Fruit fly (Drosophila melanogaster) whole organism, embryonic: ENCODE data around the gene Tti1.

ENCODE experiments used
- Asciz ChIP-seq: fragments of 200-800 bp; sonication (Bioruptor generic); optimal IDR thresholded peaks from 2 replicates; lab custom pipeline; 2017; ENCODE audit warnings: missing biosample characterization, mild to moderate bottlenecking, missing genetic modification characterization, missing genetic modification reagents
- BtbVII ChIP-seq: fragments of 200-800 bp; sonication (Bioruptor generic); optimal IDR thresholded peaks from 3 replicates; lab custom pipeline; 2017; ENCODE audit warnings: missing biosample characterization, mild to moderate bottlenecking, missing genetic modification characterization
- CG11504 ChIP-seq: fragments of 200-800 bp; sonication (Bioruptor generic); optimal IDR thresholded peaks from 3 replicates; lab custom pipeline; 2019; ENCODE audit warnings: missing biosample characterization, mild to moderate bottlenecking, missing genetic modification characterization, moderate library complexity
- CG11560 ChIP-seq: fragments of 200-800 bp; sonication (Bioruptor generic); IDR thresholded peaks from 3 replicates; pipeline ENCODE4 v1.3.6; 2022; ENCODE audit warnings: missing biosample characterization, missing genetic modification characterization
- CG11695 ChIP-seq: fragments of 200-800 bp; sonication (Bioruptor generic); IDR thresholded peaks from 3 replicates; pipeline ENCODE4 v1.3.6; 2022; ENCODE audit warnings: missing biosample characterization, missing genetic modification characterization
- CG12236 ChIP-seq: fragments of 200-800 bp; sonication (Bioruptor generic); optimal IDR thresholded peaks from 2 replicates; lab custom pipeline; 2016; ENCODE audit warnings: missing biosample characterization, missing genetic modification characterization
- CG1233 ChIP-seq: fragments of 200-800 bp; sonication (Bioruptor generic); optimal IDR thresholded peaks from 4 replicates; lab custom pipeline; 2018; ENCODE audit warnings: missing biosample characterization, mild to moderate bottlenecking, missing genetic modification characterization
- CG1647 ChIP-seq: fragments of 200-800 bp; sonication (Bioruptor generic); optimal IDR thresholded peaks from 3 replicates; lab custom pipeline; 2016; ENCODE audit warnings: missing biosample characterization, missing genetic modification characterization
- CG17361 ChIP-seq: fragments of 200-800 bp; sonication (Bioruptor generic); IDR thresholded peaks from 3 replicates; pipeline ENCODE4 v1.3.6; 2022; ENCODE audit warnings: missing biosample characterization, missing genetic modification characterization
- CG17385 ChIP-seq: fragments of 200-800 bp; sonication (Bioruptor generic); optimal IDR thresholded peaks from 3 replicates; lab custom pipeline; 2018; ENCODE audit warnings: missing biosample characterization, mild to moderate bottlenecking, missing genetic modification characterization
- CG17612 ChIP-seq: fragments of 200-800 bp; sonication (Bioruptor generic); IDR thresholded peaks from 2 replicates; pipeline ENCODE4 v1.3.6; 2022; ENCODE audit warnings: missing biosample characterization, missing genetic modification characterization
- CG1792 ChIP-seq: fragments of 200-800 bp; sonication (Bioruptor generic); optimal IDR thresholded peaks from 2 replicates; lab custom pipeline; 2016; ENCODE audit warnings: missing biosample characterization, missing genetic modification characterization
- CG18476 ChIP-seq: fragments of 200-800 bp; sonication (Bioruptor generic); optimal IDR thresholded peaks from 2 replicates; lab custom pipeline; 2016; ENCODE audit warnings: missing biosample characterization, mild to moderate bottlenecking, missing genetic modification characterization
- CG31365 ChIP-seq: fragments of 200-800 bp; sonication (Bioruptor generic); optimal IDR thresholded peaks from 2 replicates; lab custom pipeline; 2018; ENCODE audit warnings: missing biosample characterization, mild to moderate bottlenecking, missing genetic modification characterization
- CG31388 ChIP-seq: fragments of 200-800 bp; sonication (Bioruptor generic); optimal IDR thresholded peaks from 2 replicates; lab custom pipeline; 2016; ENCODE audit warnings: missing biosample characterization, missing genetic modification characterization
- CG43689 ChIP-seq: fragments of 200-800 bp; sonication (Bioruptor generic); IDR thresholded peaks from 2 replicates; pipeline ENCODE4 v1.3.6; 2022; ENCODE audit warnings: missing biosample characterization, missing genetic modification characterization
- CG5180 ChIP-seq: fragments of 200-800 bp; sonication (Bioruptor generic); optimal IDR thresholded peaks from 3 replicates; lab custom pipeline; 2017; ENCODE audit warnings: missing biosample characterization, missing genetic modification characterization, mild to moderate bottlenecking, moderate library complexity, missing genetic modification reagents
- CG5953 ChIP-seq: fragments of 200-800 bp; sonication (Bioruptor generic); IDR thresholded peaks from 2 replicates; pipeline ENCODE4 v1.3.6; 2022; ENCODE audit warnings: missing biosample characterization, missing genetic modification characterization
- CG6791 ChIP-seq: fragments of 200-800 bp; sonication (Bioruptor generic); IDR thresholded peaks from 3 replicates; pipeline ENCODE4 v1.3.6; 2022; ENCODE audit warnings: missing biosample characterization, missing genetic modification characterization; ENCODE audit not compliant: partially characterized antibody
- CG9437 ChIP-seq: fragments of 200-800 bp; sonication (Bioruptor generic); optimal IDR thresholded peaks from 2 replicates; lab custom pipeline; 2018; ENCODE audit warnings: missing biosample characterization, mild to moderate bottlenecking, missing genetic modification characterization
- Camta ChIP-seq: fragments of 200-800 bp; sonication (Bioruptor generic); optimal IDR thresholded peaks from 2 replicates; lab custom pipeline; 2016; ENCODE audit warnings: missing biosample characterization, missing genetic modification characterization
- CkIIα-i1 ChIP-seq: fragments of 200-800 bp; sonication (Bioruptor generic); IDR thresholded peaks from 2 replicates; pipeline ENCODE4 v1.3.6; 2022; ENCODE audit warnings: missing biosample characterization, missing genetic modification characterization
- CoRest ChIP-seq: fragments of 200-800 bp; sonication (Bioruptor generic); optimal IDR thresholded peaks from 3 replicates; lab custom pipeline; 2018; ENCODE audit warnings: missing biosample characterization, mild to moderate bottlenecking, missing genetic modification characterization, moderate library complexity
- Dll ChIP-seq: fragments of 200-800 bp; sonication (Bioruptor generic); IDR thresholded peaks from 4 replicates; pipeline ENCODE4 v1.3.6; 2022; ENCODE audit warnings: missing biosample characterization, missing genetic modification characterization; ENCODE audit not compliant: partially characterized antibody
- E2f2 ChIP-seq: fragments of 200-800 bp; sonication (Bioruptor generic); IDR thresholded peaks from 2 replicates; pipeline ENCODE4 v1.3.6; 2022; ENCODE audit warnings: missing biosample characterization, missing genetic modification characterization
- Ets97D ChIP-seq: fragments of 200-800 bp; sonication (Bioruptor generic); optimal IDR thresholded peaks from 3 replicates; lab custom pipeline; 2016; ENCODE audit warnings: missing biosample characterization, missing genetic modification characterization
- Gsc ChIP-seq: fragments of 200-800 bp; sonication (Bioruptor generic); IDR thresholded peaks from 2 replicates; pipeline ENCODE4 v1.3.6; 2022; ENCODE audit warnings: missing biosample characterization, missing genetic modification characterization
- Gug ChIP-seq: fragments of 200-800 bp; sonication (Bioruptor generic); IDR thresholded peaks from 4 replicates; pipeline ENCODE4 v1.3.6; 2022; ENCODE audit warnings: missing biosample characterization, missing genetic modification characterization
- Hr51 ChIP-seq, 2 experiments: fragments of 200-800 bp; sonication (Bioruptor generic); optimal IDR thresholded peaks; 2 replicates in 1 of 2; 3 replicates in 1 of 2; lab custom pipeline; 2016 to 2018; ENCODE audit warnings: missing biosample characterization in 2 of 2, missing genetic modification characterization in 2 of 2, mild to moderate bottlenecking in 1 of 2, moderate library complexity in 1 of 2
- Med ChIP-seq: fragments of 200-800 bp; sonication (Bioruptor generic); peaks from one replicate; lab custom pipeline; 2016; ENCODE audit warnings: missing biosample characterization, missing genetic modification characterization, mild to moderate bottlenecking, inconsistent platforms, moderate library complexity
- Rx ChIP-seq: fragments of 200-800 bp; sonication (Bioruptor generic); IDR thresholded peaks from 2 replicates; pipeline ENCODE4 v1.3.6; 2022; ENCODE audit warnings: missing biosample characterization, missing genetic modification characterization
- bab2 ChIP-seq: fragments of 200-800 bp; sonication (Bioruptor generic); optimal IDR thresholded peaks from 2 replicates; lab custom pipeline; 2016; ENCODE audit warnings: missing biosample characterization, missing genetic modification characterization
- cato ChIP-seq: fragments of 200-800 bp; sonication (Bioruptor generic); optimal IDR thresholded peaks from 2 replicates; lab custom pipeline; 2016; ENCODE audit warnings: missing biosample characterization, missing genetic modification characterization, borderline replicate concordance
- crc ChIP-seq: fragments of 200-800 bp; sonication (Bioruptor generic); optimal IDR thresholded peaks from 2 replicates; lab custom pipeline; 2016; ENCODE audit warnings: missing biosample characterization, missing genetic modification characterization
- ems ChIP-seq: fragments of 200-800 bp; sonication (Bioruptor generic); optimal IDR thresholded peaks from 3 replicates; lab custom pipeline; 2016; ENCODE audit warnings: missing biosample characterization, missing genetic modification characterization
- fd64A ChIP-seq: fragments of 200-800 bp; sonication (Bioruptor generic); optimal IDR thresholded peaks from 3 replicates; lab custom pipeline; 2018; ENCODE audit warnings: missing biosample characterization, mild to moderate bottlenecking, missing genetic modification characterization
- ftz-f1 ChIP-seq: fragments of 200-800 bp; sonication (Bioruptor generic); optimal IDR thresholded peaks from 2 replicates; lab custom pipeline; 2016; ENCODE audit warnings: missing biosample characterization, missing genetic modification characterization
- gcm ChIP-seq: fragments of 200-800 bp; sonication (Bioruptor generic); optimal IDR thresholded peaks from 2 replicates; lab custom pipeline; 2019; ENCODE audit warnings: missing biosample characterization, mild to moderate bottlenecking, missing genetic modification characterization, moderate library complexity
- gcm2 ChIP-seq: fragments of 200-800 bp; sonication (Bioruptor generic); optimal IDR thresholded peaks from 2 replicates; lab custom pipeline; 2016; ENCODE audit warnings: missing biosample characterization, missing genetic modification characterization
- gsb ChIP-seq: fragments of 200-800 bp; sonication (Bioruptor generic); IDR thresholded peaks from 2 replicates; pipeline ENCODE4 v1.3.6; 2022; ENCODE audit warnings: missing biosample characterization, missing genetic modification characterization
- h ChIP-seq: fragments of >200 bp; optimal IDR thresholded peaks from 2 replicates; lab custom pipeline; 2017
- ham ChIP-seq: fragments of 200-800 bp; sonication (Bioruptor generic); IDR thresholded peaks from 2 replicates; pipeline ENCODE4 v1.3.6; 2022; ENCODE audit warnings: missing biosample characterization, missing genetic modification characterization
- her ChIP-seq: fragments of 200-800 bp; sonication (Bioruptor generic); optimal IDR thresholded peaks from 2 replicates; lab custom pipeline; 2016; ENCODE audit warnings: missing biosample characterization, missing genetic modification characterization
- jumu ChIP-seq: fragments of 200-800 bp; sonication (Bioruptor generic); optimal IDR thresholded peaks from 3 replicates; lab custom pipeline; 2016; ENCODE audit warnings: missing biosample characterization, missing genetic modification characterization
- kah ChIP-seq: fragments of 200-800 bp; sonication (Bioruptor generic); optimal IDR thresholded peaks from 2 replicates; lab custom pipeline; 2018; ENCODE audit warnings: missing biosample characterization, mild to moderate bottlenecking, missing genetic modification characterization
- lilli ChIP-seq: fragments of 200-800 bp; sonication (Bioruptor generic); optimal IDR thresholded peaks from 3 replicates; lab custom pipeline; 2016; ENCODE audit warnings: missing biosample characterization, missing genetic modification characterization
- nmo ChIP-seq: fragments of 200-800 bp; sonication (Bioruptor generic); optimal IDR thresholded peaks from 2 replicates; lab custom pipeline; 2018; ENCODE audit warnings: missing biosample characterization, mild to moderate bottlenecking, missing genetic modification characterization, moderate library complexity
- rib ChIP-seq: fragments of 200-800 bp; sonication (Bioruptor generic); IDR thresholded peaks from 2 replicates; pipeline ENCODE4 v1.3.6; 2022; ENCODE audit warnings: missing biosample characterization, missing genetic modification characterization
- salm ChIP-seq: fragments of 200-800 bp; sonication (Bioruptor generic); optimal IDR thresholded peaks from 2 replicates; lab custom pipeline; 2018; ENCODE audit warnings: missing biosample characterization, mild to moderate bottlenecking, missing genetic modification characterization
- sug ChIP-seq: fragments of 200-800 bp; optimal IDR thresholded peaks from 2 replicates; lab custom pipeline; 2019; ENCODE audit warnings: missing biosample characterization, mild to moderate bottlenecking, missing genetic modification characterization, moderate library complexity
- trh ChIP-seq: fragments of 200-800 bp; sonication (Bioruptor generic); optimal IDR thresholded peaks from 2 replicates; lab custom pipeline; 2016; ENCODE audit warnings: missing biosample characterization, missing genetic modification characterization
- ttk ChIP-seq: fragments of 200-800 bp; sonication (Bioruptor generic); IDR thresholded peaks from 2 replicates; pipeline ENCODE4 v2.1.2; 2022; ENCODE audit warnings: missing biosample characterization, missing genetic modification characterization
- wek ChIP-seq: fragments of 200-800 bp; sonication (Bioruptor generic); optimal IDR thresholded peaks from 3 replicates; lab custom pipeline; 2018; ENCODE audit warnings: missing biosample characterization, mild to moderate bottlenecking, missing genetic modification characterization, moderate library complexity

Gene Tti1

dm6 chr3R:9710886-9711285, 43.6 kb downstream of the Tti1 start, which contains the start of the genes trbd and dmt (continued):
- TF ChIP-seq fd64A (GFP tag; lab: Kevin White, UChicago) (no peak), Ets97D (GFP tag; lab: Kevin White, UChicago) (peak; percentile 94), jumu (GFP tag; lab: Kevin White, UChicago) (peak; percentile 69), E2f2 (GFP tag; lab: Robert Waterston, UW) (no peak), Gsc (GFP tag; lab: Robert Waterston, UW) (no peak), CG9437 (GFP tag; lab: Kevin White, UChicago) (no peak), crc (GFP tag; lab: Kevin White, UChicago) (no peak), gcm (GFP tag; lab: Kevin White, UChicago) (no peak), ftz-f1 (GFP tag; lab: Kevin White, UChicago) (peak; percentile 97), BtbVII (GFP tag; lab: Kevin White, UChicago) (no peak), gsb (GFP tag; lab: Robert Waterston, UW) (no peak), wek (GFP tag; lab: Kevin White, UChicago) (no peak), lilli (GFP tag; lab: Kevin White, UChicago) (no peak), kah (peak; percentile 78), Camta (peak; percentile 50), CG1233 (GFP tag; lab: Kevin White, UChicago) (no peak), ems (GFP tag; lab: Kevin White, UChicago) (peak; percentile 26), bab2 (GFP tag; lab: Kevin White, UChicago) (peak; percentile 31), trh (GFP tag; lab: Kevin White, UChicago) (no peak), CG1792 (peak; percentile 69), CG31388 (GFP tag; lab: Kevin White, UChicago) (no peak), nmo (GFP tag; lab: Kevin White, UChicago) (no peak), salm (tag; lab: Kevin White, UChicago) (no peak), Med (peak; percentile 98), CG11504 (tag; lab: Kevin White, UChicago) (no peak), rib (GFP tag; lab: Robert Waterston, UW) (no peak), CG17612 (GFP tag; lab: Robert Waterston, UW) (no peak), ttk (GFP tag; lab: Robert Waterston, UW) (no peak), CG43689 (GFP tag; lab: Robert Waterston, UW) (no peak), Dll (GFP tag; lab: Robert Waterston, UW) (no peak), CG18476 (GFP tag; lab: Kevin White, UChicago) (no peak), CG12236 (GFP tag; lab: Kevin White, UChicago) (no peak), CkIIα-i1 (GFP tag; lab: Robert Waterston, UW) (no peak), sug (tag; lab: Kevin White, UChicago) (no peak), CG5180 (no peak), gcm2 (GFP tag; lab: Kevin White, UChicago) (peak; percentile 21), cato (GFP tag; lab: Kevin White, UChicago) (no peak), her (peak; percentile 73), ham (GFP tag; lab: Robert Waterston, UW) (no peak), CoRest (tag; lab: Kevin White, UChicago) (no peak), Asciz (GFP tag; lab: Kevin White, UChicago) (no peak), Hr51 (GFP tag; optimal IDR thresholded peaks at IDR 0.05; lab: Kevin White, UChicago) (peak in 1 of 2 experiments; percentile 74), Gug (GFP tag; lab: Robert Waterston, UW) (no peak), CG6791 (no peak), CG11560 (tag; lab: Robert Waterston, UW) (no peak), CG17385 (GFP tag; lab: Kevin White, UChicago) (no peak), CG17361 (GFP tag; lab: Robert Waterston, UW) (no peak), CG11695 (GFP tag; lab: Robert Waterston, UW) (no peak), CG5953 (no peak), h (lab: Kevin White, UChicago) (no peak), Rx (GFP tag; lab: Robert Waterston, UW) (no peak), CG31365 (tag; lab: Kevin White, UChicago) (no peak), CG1647 (GFP tag; lab: Kevin White, UChicago) (peak; percentile 66)
